Fruit fly (Drosophila melanogaster) whole organism, prepupa: ENCODE results near the gene Poc1.

Experiments
- Blimp-1 ChIP-seq: fragments of 200-800 bp; sonication (Bioruptor generic); optimal IDR thresholded peaks from 3 replicates; lab custom pipeline; 2017; ENCODE audit warnings: missing biosample characterization, missing genetic modification characterization, mild to moderate bottlenecking, moderate library complexity, missing genetic modification reagents
- CG10669 ChIP-seq: fragments of 200-800 bp; sonication (Bioruptor generic); optimal IDR thresholded peaks from 3 replicates; lab custom pipeline; 2018; ENCODE audit warnings: missing biosample characterization, mild to moderate bottlenecking, missing genetic modification characterization, moderate library complexity
- CG11294 ChIP-seq: fragments of 200-800 bp; sonication (Bioruptor generic); IDR thresholded peaks from 2 replicates; pipeline ENCODE4 v1.3.6; 2022; ENCODE audit warnings: missing biosample characterization, missing genetic modification characterization
- CG11762 ChIP-seq: fragments of 200-800 bp; sonication (Bioruptor generic); optimal IDR thresholded peaks from 3 replicates; lab custom pipeline; 2016; ENCODE audit warnings: missing biosample characterization, missing genetic modification characterization; ENCODE audit not compliant: insufficient read depth
- CG1621 ChIP-seq: fragments of 200-800 bp; sonication (Bioruptor generic); optimal IDR thresholded peaks from 3 replicates; lab custom pipeline; 2018; ENCODE audit warnings: missing biosample characterization, mild to moderate bottlenecking, missing genetic modification characterization
- CG16779 ChIP-seq: fragments of 200-800 bp; sonication (Bioruptor generic); optimal IDR thresholded peaks from 3 replicates; lab custom pipeline; 2017; ENCODE audit warnings: missing biosample characterization, mild to moderate bottlenecking, missing genetic modification characterization
- CG31627 ChIP-seq: fragments of 200-800 bp; sonication (Bioruptor generic); optimal IDR thresholded peaks from 3 replicates; lab custom pipeline; 2016; ENCODE audit warnings: missing biosample characterization, missing genetic modification characterization
- CG32006 ChIP-seq: fragments of 200-800 bp; sonication (Bioruptor generic); optimal IDR thresholded peaks from 3 replicates; lab custom pipeline; 2017; ENCODE audit warnings: missing biosample characterization, mild to moderate bottlenecking, missing genetic modification characterization
- CG34406 ChIP-seq: fragments of 200-800 bp; sonication (Bioruptor generic); optimal IDR thresholded peaks from 3 replicates; lab custom pipeline; 2016; ENCODE audit warnings: missing biosample characterization, missing genetic modification characterization
- CG4318 ChIP-seq: fragments of 200-800 bp; sonication (Bioruptor generic); optimal IDR thresholded peaks from 3 replicates; lab custom pipeline; 2017; ENCODE audit warnings: missing biosample characterization, mild to moderate bottlenecking, missing genetic modification characterization
- CG6163 ChIP-seq: fragments of 200-800 bp; sonication (Bioruptor generic); IDR thresholded peaks from 3 replicates; pipeline ENCODE4 v1.3.6; 2022; ENCODE audit warnings: missing biosample characterization, missing genetic modification characterization
- CG6808 ChIP-seq: fragments of 200-800 bp; sonication (Bioruptor generic); optimal IDR thresholded peaks from 3 replicates; lab custom pipeline; 2017; ENCODE audit warnings: missing biosample characterization, missing genetic modification characterization, mild to moderate bottlenecking, moderate library complexity, missing genetic modification reagents
- CG6854 ChIP-seq: fragments of 200-800 bp; sonication (Bioruptor generic); optimal IDR thresholded peaks from 2 replicates; lab custom pipeline; 2017; ENCODE audit warnings: missing biosample characterization, mild to moderate bottlenecking, missing genetic modification characterization
- CG7368 ChIP-seq: fragments of 200-800 bp; sonication (Bioruptor generic); optimal IDR thresholded peaks from 3 replicates; lab custom pipeline; 2016; ENCODE audit warnings: missing biosample characterization, missing genetic modification characterization
- Eip75B ChIP-seq: fragments of 200-800 bp; sonication (Bioruptor generic); optimal IDR thresholded peaks from 3 replicates; lab custom pipeline; 2016; ENCODE audit warnings: missing biosample characterization, missing genetic modification characterization
- Eip78C ChIP-seq: fragments of 200-800 bp; sonication (Bioruptor generic); peaks from one replicate; lab custom pipeline; 2016; ENCODE audit warnings: missing biosample characterization, missing genetic modification characterization
- Eip93F ChIP-seq: fragments of 200-800 bp; sonication (Bioruptor generic); optimal IDR thresholded peaks from 2 replicates; lab custom pipeline; 2016; ENCODE audit warnings: missing biosample characterization, mild to moderate bottlenecking, missing genetic modification characterization
- Ets21C ChIP-seq: fragments of 200-800 bp; sonication (Bioruptor generic); optimal IDR thresholded peaks from 3 replicates; lab custom pipeline; 2016; ENCODE audit warnings: missing biosample characterization, missing genetic modification characterization
- Hr39 ChIP-seq: fragments of 200-800 bp; sonication (Bioruptor generic); optimal IDR thresholded peaks from 2 replicates; lab custom pipeline; 2016; ENCODE audit warnings: missing biosample characterization, missing genetic modification characterization
- Hr4 ChIP-seq: fragments of 200-800 bp; sonication (Bioruptor generic); optimal IDR thresholded peaks from 3 replicates; lab custom pipeline; 2016; ENCODE audit warnings: missing biosample characterization, missing genetic modification characterization
- Met ChIP-seq: fragments of 200-800 bp; sonication (Bioruptor generic); optimal IDR thresholded peaks from 3 replicates; lab custom pipeline; 2016; ENCODE audit warnings: missing biosample characterization, missing genetic modification characterization
- OdsH ChIP-seq: fragments of 200-800 bp; sonication (Bioruptor generic); optimal IDR thresholded peaks from 3 replicates; lab custom pipeline; 2016; ENCODE audit warnings: missing biosample characterization, missing genetic modification characterization
- Smox ChIP-seq: fragments of 200-800 bp; sonication (Bioruptor generic); optimal IDR thresholded peaks from 3 replicates; lab custom pipeline; 2016; ENCODE audit warnings: missing biosample characterization, missing genetic modification characterization
- Sox15 ChIP-seq: fragments of 200-800 bp; sonication (Bioruptor generic); optimal IDR thresholded peaks from 3 replicates; lab custom pipeline; 2016; ENCODE audit warnings: missing biosample characterization, missing genetic modification characterization
- achi ChIP-seq: fragments of 200-800 bp; sonication (Bioruptor generic); optimal IDR thresholded peaks from 3 replicates; lab custom pipeline; 2016; ENCODE audit warnings: missing biosample characterization, missing genetic modification characterization
- acj6 ChIP-seq: fragments of 200-800 bp; sonication (Bioruptor generic); optimal IDR thresholded peaks from 3 replicates; lab custom pipeline; 2016; ENCODE audit warnings: missing biosample characterization, missing genetic modification characterization
- dac ChIP-seq: fragments of 200-800 bp; sonication (Bioruptor generic); optimal IDR thresholded peaks from 2 replicates; lab custom pipeline; 2017; ENCODE audit warnings: missing biosample characterization, mild to moderate bottlenecking, missing genetic modification characterization
- dsx ChIP-seq: fragments of 200-800 bp; optimal IDR thresholded peaks from 3 replicates; lab custom pipeline; 2019; ENCODE audit warnings: missing biosample characterization, mild to moderate bottlenecking, missing genetic modification characterization, moderate library complexity; ENCODE audit not compliant: poor library complexity, severe bottlenecking
- esn ChIP-seq: fragments of 200-800 bp; sonication (Bioruptor generic); optimal IDR thresholded peaks from 2 replicates; lab custom pipeline; 2016; ENCODE audit warnings: missing biosample characterization, mild to moderate bottlenecking, missing genetic modification characterization, moderate library complexity
- fd85E ChIP-seq: fragments of 200-800 bp; sonication (Bioruptor generic); optimal IDR thresholded peaks from 3 replicates; lab custom pipeline; 2016; ENCODE audit warnings: missing biosample characterization, missing genetic modification characterization
- fkh ChIP-seq: fragments of 200-800 bp; sonication (Bioruptor generic); optimal IDR thresholded peaks from 3 replicates; lab custom pipeline; 2017; ENCODE audit warnings: missing biosample characterization, mild to moderate bottlenecking, missing genetic modification characterization, moderate library complexity
- salr ChIP-seq, 2 experiments: fragments of 200-800 bp; sonication (Bioruptor generic); optimal IDR thresholded peaks; 3 replicates each; lab custom pipeline; 2016 to 2018; ENCODE audit warnings: missing biosample characterization in 2 of 2, missing genetic modification characterization in 2 of 2, mild to moderate bottlenecking in 1 of 2
- ss ChIP-seq, 2 experiments: fragments of 200-800 bp; sonication (Bioruptor generic); optimal IDR thresholded peaks; 2 replicates in 1 of 2; 3 replicates in 1 of 2; lab custom pipeline; 2017 to 2018; ENCODE audit warnings: mild to moderate bottlenecking in 2 of 2, missing biosample characterization in 2 of 2, missing genetic modification characterization in 2 of 2, moderate library complexity in 1 of 2
- svp ChIP-seq: fragments of 200-800 bp; sonication (Bioruptor generic); peaks from one replicate; lab custom pipeline; 2016; ENCODE audit warnings: missing biosample characterization, missing genetic modification characterization
- topi ChIP-seq: fragments of 200-800 bp; sonication (Bioruptor generic); optimal IDR thresholded peaks from 3 replicates; lab custom pipeline; 2016; ENCODE audit warnings: missing biosample characterization, missing genetic modification characterization

Gene Poc1

DNA sequence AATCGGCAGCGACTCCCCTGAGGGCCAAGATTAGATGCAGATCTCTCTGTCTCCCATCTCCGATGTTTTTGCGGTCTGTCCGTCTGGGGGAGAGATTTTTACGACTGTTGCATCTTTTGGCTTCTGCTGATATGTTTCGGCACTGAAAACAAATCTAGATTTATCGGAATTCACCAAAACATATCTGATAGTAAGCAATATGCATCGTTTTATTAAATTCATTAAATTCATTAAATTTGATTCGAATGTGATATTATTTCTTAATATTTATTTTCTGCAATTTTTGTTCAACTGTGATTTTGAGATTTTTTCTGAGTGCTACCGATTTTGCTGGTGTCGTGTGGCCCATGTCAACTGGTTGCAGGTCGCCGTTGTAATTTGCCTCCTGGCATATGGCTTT is 3.7 kb upstream of the Poc1 start (continued):
- TF ChIP-seq CG16779 (tag; lab: Kevin White, UChicago) (no peak), Met (GFP tag; lab: Kevin White, UChicago) (no peak), dsx (GFP tag; lab: Kevin White, UChicago) (no peak), Hr39 (GFP tag; lab: Kevin White, UChicago) (no peak), CG32006 (GFP tag; lab: Kevin White, UChicago) (no peak), OdsH (GFP tag; lab: Kevin White, UChicago) (no peak), CG11762 (no peak), CG31627 (GFP tag; lab: Kevin White, UChicago) (peak; percentile 21), salr (GFP tag; optimal IDR thresholded peaks at IDR 0.05; lab: Kevin White, UChicago) (no peak), CG10669 (GFP tag; lab: Kevin White, UChicago) (no peak), esn (no peak), fkh (no peak), Hr4 (GFP tag; lab: Kevin White, UChicago) (no peak), dac (GFP tag; lab: Kevin White, UChicago) (no peak)

DNA sequence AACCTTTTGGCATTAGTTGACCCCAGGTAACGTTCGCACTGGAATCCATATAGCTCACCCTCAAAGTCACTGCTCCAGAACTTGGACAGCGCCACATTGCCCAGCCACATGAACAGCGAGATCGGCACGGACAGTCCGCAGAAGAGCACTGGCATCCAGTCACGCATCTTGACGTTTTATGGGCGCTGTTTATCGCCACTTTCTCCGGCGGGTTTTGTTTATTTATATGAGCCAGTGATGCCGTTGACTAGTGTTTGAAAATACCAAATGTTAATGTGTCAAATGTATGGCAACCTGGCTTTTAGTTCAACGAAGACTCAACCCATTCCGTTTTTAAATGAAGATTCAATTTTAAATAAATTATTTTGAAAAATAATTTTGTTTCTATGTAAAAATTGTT is 2.2 kb downstream of the Poc1 start, which contains the start of gene CG10171:
TSS of gene CG10171 (minus strand) at position 300 of the 400 bp plus-strand sequence.
- TF ChIP-seq achi (no peak), CG32006 (GFP tag; lab: Kevin White, UChicago) (no peak), fkh (peak; percentile 95), svp (peak; percentile 88), acj6 (GFP tag; lab: Kevin White, UChicago) (no peak), fd85E (GFP tag; lab: Kevin White, UChicago) (no peak), CG6808 (GFP tag; lab: Kevin White, UChicago) (peak; percentile 81), CG7368 (GFP tag; lab: Kevin White, UChicago) (no peak), Sox15 (GFP tag; lab: Kevin White, UChicago) (no peak), CG6854 (GFP tag; lab: Kevin White, UChicago) (no peak), topi (no peak), CG1621 (tag; lab: Kevin White, UChicago) (peak; percentile 24)

DNA sequence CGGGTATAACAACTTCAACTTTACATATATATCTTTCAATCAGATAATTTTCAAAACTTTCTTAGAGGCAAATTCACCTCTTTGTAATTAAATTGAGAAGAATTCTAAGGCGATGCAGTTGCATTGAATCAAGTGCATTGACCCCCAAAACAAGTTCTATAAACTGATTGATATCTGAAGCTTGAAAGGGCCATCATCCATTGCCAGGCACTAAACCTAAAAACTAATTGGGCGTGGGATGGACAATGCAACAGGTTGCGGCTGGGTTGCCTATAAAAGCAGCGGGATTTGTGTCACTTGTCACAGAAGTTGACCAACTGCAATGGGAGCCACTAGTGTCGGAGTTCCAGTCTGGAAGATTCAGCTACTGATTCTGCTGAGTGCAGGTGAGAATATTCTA is 5.3 kb downstream of the Poc1 start, which contains the start of gene CG14110:
TSS of gene CG14110 (plus strand) at position 301 of the 400 bp plus-strand sequence.
- no peak for TF ChIP-seq CG6808 (GFP tag; lab: Kevin White, UChicago)
- no peak for TF ChIP-seq CG34406
- no peak for TF ChIP-seq Sox15 (GFP tag; lab: Kevin White, UChicago)
- TF ChIP-seq ss (GFP tag; optimal IDR thresholded peaks at IDR 0.05; lab: Kevin White, UChicago): no peak
- no peak for TF ChIP-seq fkh
- TF ChIP-seq CG10669 (GFP tag; lab: Kevin White, UChicago): no peak
- TF ChIP-seq CG4318 (GFP tag; lab: Kevin White, UChicago): no peak
- no peak for TF ChIP-seq Eip75B (GFP tag; lab: Kevin White, UChicago)
- TF ChIP-seq Ets21C (GFP tag; lab: Kevin White, UChicago): no peak
- no peak for TF ChIP-seq CG11294
- no peak for TF ChIP-seq CG7368 (GFP tag; lab: Kevin White, UChicago)
- no peak for TF ChIP-seq CG32006 (GFP tag; lab: Kevin White, UChicago)

DNA sequence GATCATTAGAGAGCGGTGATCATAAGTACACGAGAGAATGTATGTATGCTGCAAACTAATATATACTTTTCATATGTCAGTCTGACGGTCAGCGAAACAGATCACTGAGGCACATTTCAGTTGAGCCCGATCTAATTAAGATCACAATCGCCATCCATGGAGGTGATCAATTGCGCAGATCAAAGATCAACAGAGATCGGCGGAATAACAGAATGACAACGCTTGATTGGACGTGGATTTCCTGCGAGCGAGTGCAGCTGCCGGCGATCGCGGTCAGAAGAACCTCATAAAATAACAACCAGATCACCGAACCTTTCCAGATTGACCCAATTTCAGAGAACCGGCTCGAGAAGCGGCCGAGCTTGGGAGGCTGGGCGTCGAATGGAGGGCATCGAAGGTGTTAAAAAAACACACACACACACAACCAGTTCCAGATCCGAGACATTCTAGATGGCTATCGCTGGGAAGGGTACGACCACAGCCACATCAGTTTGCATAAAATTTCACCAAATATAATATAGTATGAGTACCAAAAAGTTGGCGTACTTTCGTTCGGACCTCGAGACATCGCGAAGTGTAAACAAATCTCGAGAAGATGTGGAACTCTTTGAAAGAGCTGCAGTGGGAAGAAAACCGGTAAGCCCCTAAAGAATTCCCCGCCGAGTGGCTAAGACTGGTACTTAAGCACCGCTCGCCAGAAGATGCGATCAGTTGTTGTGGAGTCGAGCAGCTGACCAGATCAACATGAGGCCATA is 7.6 kb downstream of the Poc1 start, which contains the start of gene ImpL1:
TSS of gene ImpL1 (plus strand) at position 705 of the 755 bp plus-strand sequence.
- TF ChIP-seq CG6854 (GFP tag; lab: Kevin White, UChicago) (peak; percentile 45), Met (GFP tag; lab: Kevin White, UChicago) (no peak), Blimp-1 (GFP tag; lab: Kevin White, UChicago) (peak; percentile 65), Eip93F (GFP tag; lab: Kevin White, UChicago) (no peak), acj6 (GFP tag; lab: Kevin White, UChicago) (no peak), CG11762 (no peak), Smox (no peak), Eip75B (GFP tag; lab: Kevin White, UChicago) (peak; percentile 20), Hr4 (GFP tag; lab: Kevin White, UChicago) (no peak), CG31627 (GFP tag; lab: Kevin White, UChicago) (no peak), svp (peak; percentile 92), Eip78C (GFP tag; lab: Kevin White, UChicago) (peak; percentile 58), CG6163 (GFP tag; lab: Robert Waterston, UW) (no peak)
